Worm (Caenorhabditis elegans) whole organism, L4/young adult: ENCODE measurements around the gene lron-7.

Experiments used
- W03F9.2 ChIP-seq: fragments of 150-350 bp; optimal IDR thresholded peaks from 2 replicates; lab custom pipeline; 2014; ENCODE audit warnings: missing biosample characterization, missing genetic modification characterization
- dao-5 ChIP-seq: sonication (generic microtip); optimal IDR thresholded peaks from 2 replicates; lab custom pipeline; 2016; ENCODE audit warnings: missing genotype, missing genetic modification characterization, moderate library complexity, missing compliant biosample characterization
- him-1 ChIP-seq: sonication (generic microtip); optimal IDR thresholded peaks from 2 replicates; lab custom pipeline; 2016; ENCODE audit warnings: missing genotype, missing genetic modification reagents, missing genetic modification characterization, missing compliant biosample characterization

ce11 chrX:7296310-7296709 lies 4.4 kb downstream of the lron-7 start:
- TF ChIP-seq W03F9.2 (tag; lab: Kevin White, UChicago) (no peak), him-1 (tag; lab: Kevin White, UChicago) (no peak), dao-5 (tag; lab: Kevin White, UChicago) (no peak)
